Fruit fly (Drosophila melanogaster) whole organism, embryonic: Measurements from ENCODE around the gene CG18265.

Experiments
- Aef1 ChIP-seq: fragments of 200-800 bp; sonication (Bioruptor generic); IDR thresholded peaks from 3 replicates; pipeline ENCODE4 v1.3.6; 2022; ENCODE audit warnings: missing biosample characterization, missing genetic modification characterization
- Atf3 ChIP-seq: fragments of 200-800 bp; sonication (Bioruptor generic); optimal IDR thresholded peaks from 3 replicates; lab custom pipeline; 2016; ENCODE audit warnings: missing biosample characterization, missing genetic modification characterization
- CG11085 ChIP-seq: fragments of 200-800 bp; sonication (Bioruptor generic); IDR thresholded peaks from 2 replicates; pipeline ENCODE4 v1.3.6; 2022; ENCODE audit warnings: missing biosample characterization, missing genetic modification characterization
- CG11093 ChIP-seq: fragments of 200-800 bp; sonication (Bioruptor generic); IDR thresholded peaks from 3 replicates; pipeline ENCODE4 v1.3.6; 2022; ENCODE audit warnings: missing biosample characterization, missing genetic modification characterization
- CG11695 ChIP-seq: fragments of 200-800 bp; sonication (Bioruptor generic); IDR thresholded peaks from 3 replicates; pipeline ENCODE4 v1.3.6; 2022; ENCODE audit warnings: missing biosample characterization, missing genetic modification characterization
- CG12155 ChIP-seq: fragments of 200-800 bp; sonication (Bioruptor generic); optimal IDR thresholded peaks from 3 replicates; lab custom pipeline; 2016; ENCODE audit warnings: missing biosample characterization, missing genetic modification characterization
- CG14014 ChIP-seq: fragments of 200-800 bp; sonication (Bioruptor generic); IDR thresholded peaks from 2 replicates; pipeline ENCODE4 v1.3.6; 2022; ENCODE audit warnings: missing biosample characterization, missing genetic modification characterization
- CG14667 ChIP-seq: fragments of 200-800 bp; sonication (Bioruptor generic); IDR thresholded peaks from 2 replicates; pipeline ENCODE4 v1.3.6; 2022; ENCODE audit warnings: missing biosample characterization, missing genetic modification characterization
- CG15479 ChIP-seq: fragments of 200-800 bp; sonication (Bioruptor generic); optimal IDR thresholded peaks from 3 replicates; lab custom pipeline; 2019; ENCODE audit warnings: missing biosample characterization, mild to moderate bottlenecking, missing genetic modification characterization, moderate library complexity
- CG17328 ChIP-seq: fragments of 200-800 bp; sonication (Bioruptor generic); IDR thresholded peaks from 2 replicates; pipeline ENCODE4 v1.3.6; 2022; ENCODE audit warnings: missing biosample characterization, missing genetic modification characterization
- CG17829 ChIP-seq: fragments of 200-800 bp; optimal IDR thresholded peaks from 2 replicates; lab custom pipeline; 2019; ENCODE audit warnings: missing biosample characterization, mild to moderate bottlenecking, missing genetic modification characterization, moderate library complexity
- CG17912 ChIP-seq: fragments of 200-800 bp; sonication (Bioruptor generic); optimal IDR thresholded peaks from 2 replicates; lab custom pipeline; 2018; ENCODE audit warnings: missing biosample characterization, mild to moderate bottlenecking, missing genetic modification characterization
- CG2129 ChIP-seq: fragments of 200-800 bp; sonication (Bioruptor generic); IDR thresholded peaks from 2 replicates; pipeline ENCODE4 v1.3.6; 2022; ENCODE audit warnings: missing biosample characterization, missing genetic modification characterization; ENCODE audit not compliant: partially characterized antibody
- CG31365 ChIP-seq: fragments of 200-800 bp; sonication (Bioruptor generic); optimal IDR thresholded peaks from 2 replicates; lab custom pipeline; 2018; ENCODE audit warnings: missing biosample characterization, mild to moderate bottlenecking, missing genetic modification characterization
- CG3407 ChIP-seq: fragments of 200-800 bp; sonication (Bioruptor generic); optimal IDR thresholded peaks from 2 replicates; lab custom pipeline; 2018; ENCODE audit warnings: missing biosample characterization, mild to moderate bottlenecking, missing genetic modification characterization
- CG4424 ChIP-seq: fragments of 200-800 bp; sonication (Bioruptor generic); optimal IDR thresholded peaks from 3 replicates; lab custom pipeline; 2016; ENCODE audit warnings: missing biosample characterization, missing genetic modification characterization
- CG4820 ChIP-seq: fragments of 200-800 bp; sonication (Bioruptor generic); optimal IDR thresholded peaks from 3 replicates; lab custom pipeline; 2016; ENCODE audit warnings: missing biosample characterization, missing genetic modification characterization
- CG5245 ChIP-seq: fragments of 200-800 bp; sonication (Bioruptor generic); optimal IDR thresholded peaks from 3 replicates; lab custom pipeline; 2016; ENCODE audit warnings: missing biosample characterization, missing genetic modification characterization
- CG6689 ChIP-seq: fragments of 200-800 bp; sonication (Bioruptor generic); IDR thresholded peaks from 2 replicates; pipeline ENCODE4 v1.3.6; 2022; ENCODE audit warnings: missing biosample characterization, missing genetic modification characterization
- CG7372 ChIP-seq: fragments of 200-800 bp; sonication (Bioruptor generic); IDR thresholded peaks from 2 replicates; pipeline ENCODE4 v1.3.6; 2022; ENCODE audit warnings: missing biosample characterization, missing genetic modification characterization
- CG8924 ChIP-seq: fragments of 200-800 bp; optimal IDR thresholded peaks from 3 replicates; lab custom pipeline; 2019; ENCODE audit warnings: missing biosample characterization, mild to moderate bottlenecking, missing genetic modification characterization, moderate library complexity
- CG9609 ChIP-seq: fragments of 200-800 bp; sonication (Bioruptor generic); optimal IDR thresholded peaks from 3 replicates; lab custom pipeline; 2016; ENCODE audit warnings: missing biosample characterization, missing genetic modification characterization
- CG9797 ChIP-seq: fragments of 200-800 bp; sonication (Bioruptor generic); optimal IDR thresholded peaks from 3 replicates; lab custom pipeline; 2018; ENCODE audit warnings: missing biosample characterization, mild to moderate bottlenecking, missing genetic modification characterization
- Dek ChIP-seq: fragments of 200-800 bp; sonication (Bioruptor generic); optimal IDR thresholded peaks from 3 replicates; lab custom pipeline; 2019; ENCODE audit warnings: missing biosample characterization, mild to moderate bottlenecking, missing genetic modification characterization, moderate library complexity
- Dip2 ChIP-seq: fragments of 200-800 bp; sonication (Bioruptor generic); IDR thresholded peaks from 2 replicates; pipeline ENCODE4 v1.3.6; 2022; ENCODE audit warnings: missing biosample characterization, missing genetic modification characterization
- HmgZ ChIP-seq: fragments of 200-800 bp; sonication (Bioruptor generic); optimal IDR thresholded peaks from 2 replicates; lab custom pipeline; 2018; ENCODE audit warnings: missing biosample characterization, mild to moderate bottlenecking, missing genetic modification characterization
- MESR4 ChIP-seq: fragments of 200-800 bp; sonication (Bioruptor generic); optimal IDR thresholded peaks from 2 replicates; lab custom pipeline; 2018; ENCODE audit warnings: missing biosample characterization, mild to moderate bottlenecking, missing genetic modification characterization, moderate library complexity
- Ravus ChIP-seq: fragments of 200-800 bp; sonication (Bioruptor generic); IDR thresholded peaks from 2 replicates; pipeline ENCODE4 v1.3.6; 2022; ENCODE audit warnings: missing biosample characterization, missing genetic modification characterization
- Sry-β ChIP-seq: fragments of 200-800 bp; sonication (Bioruptor generic); optimal IDR thresholded peaks from 2 replicates; lab custom pipeline; 2018; ENCODE audit warnings: missing biosample characterization, mild to moderate bottlenecking, missing genetic modification characterization, moderate library complexity
- Sry-δ ChIP-seq: fragments of 200-800 bp; sonication (Bioruptor generic); optimal IDR thresholded peaks from 2 replicates; lab custom pipeline; 2016; ENCODE audit warnings: missing biosample characterization, missing genetic modification characterization
- ara ChIP-seq: fragments of 200-800 bp; sonication (Bioruptor generic); IDR thresholded peaks from 2 replicates; pipeline ENCODE4 v1.3.6; 2022; ENCODE audit warnings: missing biosample characterization, missing genetic modification characterization
- dmrt99B ChIP-seq: fragments of 200-800 bp; sonication (Bioruptor generic); optimal IDR thresholded peaks from 2 replicates; lab custom pipeline; 2018; ENCODE audit warnings: missing biosample characterization, mild to moderate bottlenecking, missing genetic modification characterization, moderate library complexity
- ems ChIP-seq: fragments of 200-800 bp; sonication (Bioruptor generic); optimal IDR thresholded peaks from 3 replicates; lab custom pipeline; 2016; ENCODE audit warnings: missing biosample characterization, missing genetic modification characterization
- eve ChIP-seq, 2 experiments: fragments of >200 bp; optimal IDR thresholded peaks; 2 replicates each; lab custom pipeline; 2017; ENCODE audit warnings: missing biosample characterization in 2 of 2, missing genetic modification characterization in 2 of 2
- ewg ChIP-seq: fragments of 200-800 bp; sonication (Bioruptor generic); optimal IDR thresholded peaks from 3 replicates; lab custom pipeline; 2017; ENCODE audit warnings: mild to moderate bottlenecking, missing biosample characterization, missing genetic modification reagents, missing genetic modification characterization
- ind ChIP-seq: fragments of 200-800 bp; sonication (Bioruptor generic); optimal IDR thresholded peaks from 3 replicates; lab custom pipeline; 2016; ENCODE audit warnings: missing biosample characterization, missing genetic modification characterization
- kay ChIP-seq: fragments of 200-800 bp; sonication (Bioruptor generic); optimal IDR thresholded peaks from 2 replicates; lab custom pipeline; 2016; ENCODE audit warnings: missing biosample characterization, missing genetic modification characterization
- lmd ChIP-seq: fragments of 200-800 bp; sonication (Bioruptor generic); IDR thresholded peaks from 2 replicates; pipeline ENCODE4 v1.3.6; 2022; ENCODE audit warnings: missing biosample characterization, missing genetic modification characterization
- maf-S ChIP-seq: fragments of 200-800 bp; sonication (Bioruptor generic); optimal IDR thresholded peaks from 2 replicates; lab custom pipeline; 2016; ENCODE audit warnings: missing biosample characterization, missing genetic modification characterization
- nmo ChIP-seq: fragments of 200-800 bp; sonication (Bioruptor generic); optimal IDR thresholded peaks from 2 replicates; lab custom pipeline; 2018; ENCODE audit warnings: missing biosample characterization, mild to moderate bottlenecking, missing genetic modification characterization, moderate library complexity
- nom ChIP-seq: fragments of 200-800 bp; sonication (Bioruptor generic); optimal IDR thresholded peaks from 2 replicates; lab custom pipeline; 2017; ENCODE audit warnings: missing biosample characterization, missing genetic modification characterization, mild to moderate bottlenecking, moderate library complexity, missing genetic modification reagents
- pb ChIP-seq: fragments of 200-800 bp; sonication (Bioruptor generic); optimal IDR thresholded peaks from 3 replicates; lab custom pipeline; 2016; ENCODE audit warnings: missing biosample characterization, missing genetic modification characterization
- pfk ChIP-seq: fragments of 200-800 bp; sonication (Bioruptor generic); optimal IDR thresholded peaks from 2 replicates; lab custom pipeline; 2018; ENCODE audit warnings: missing biosample characterization, mild to moderate bottlenecking, missing genetic modification characterization, moderate library complexity
- pnt ChIP-seq: fragments of 200-800 bp; sonication (Bioruptor generic); optimal IDR thresholded peaks from 3 replicates; lab custom pipeline; 2016; ENCODE audit warnings: missing biosample characterization, missing genetic modification characterization
- schlank ChIP-seq: fragments of 200-800 bp; sonication (Bioruptor generic); optimal IDR thresholded peaks from 2 replicates; lab custom pipeline; 2018; ENCODE audit warnings: missing biosample characterization, mild to moderate bottlenecking, missing genetic modification characterization
- scrt ChIP-seq: fragments of 200-800 bp; sonication (Bioruptor generic); optimal IDR thresholded peaks from 2 replicates; lab custom pipeline; 2018; ENCODE audit warnings: missing biosample characterization, mild to moderate bottlenecking, missing genetic modification characterization, moderate library complexity
- sim ChIP-seq: fragments of 200-800 bp; sonication (Bioruptor generic); IDR thresholded peaks from 2 replicates; pipeline ENCODE4 v1.3.6; 2022; ENCODE audit warnings: missing biosample characterization, missing genetic modification characterization
- slbo ChIP-seq: fragments of 200-800 bp; sonication (Bioruptor generic); IDR thresholded peaks from 2 replicates; pipeline ENCODE4 v1.3.6; 2022; ENCODE audit warnings: missing biosample characterization, missing genetic modification characterization
- sqz ChIP-seq: fragments of 200-800 bp; sonication (Bioruptor generic); optimal IDR thresholded peaks from 3 replicates; lab custom pipeline; 2018; ENCODE audit warnings: missing biosample characterization, mild to moderate bottlenecking, missing genetic modification characterization
- ttk ChIP-seq: fragments of 200-800 bp; sonication (Bioruptor generic); IDR thresholded peaks from 2 replicates; pipeline ENCODE4 v2.1.2; 2022; ENCODE audit warnings: missing biosample characterization, missing genetic modification characterization
- usp ChIP-seq: fragments of >200 bp; optimal IDR thresholded peaks from 2 replicates; lab custom pipeline; 2017; ENCODE audit warnings: missing biosample characterization, missing genetic modification characterization
- z ChIP-seq: fragments of 200-800 bp; sonication (Bioruptor generic); IDR thresholded peaks from 3 replicates; pipeline ENCODE4 v1.3.6; 2022; ENCODE audit warnings: missing biosample characterization, missing genetic modification characterization

Gene CG18265

dm6 chr3L:17428779-17429178, 10.4 kb upstream of the CG18265 start, which contains the start of gene Gorab (continued):
- peak; percentile 95 for TF ChIP-seq CG7372
- peak; percentile 16 for TF ChIP-seq CG9797 (GFP tag; lab: Kevin White, UChicago)
- peak; percentile 11 for TF ChIP-seq Sry-β
- peak; percentile 90 for TF ChIP-seq CG12155
- TF ChIP-seq pnt (GFP tag; lab: Kevin White, UChicago): peak; percentile 46
- peak; percentile 94 for TF ChIP-seq CG14014 (GFP tag; lab: Robert Waterston, UW)
- TF ChIP-seq ttk: peak; percentile 95
- peak; percentile 85 for TF ChIP-seq ems (GFP tag; lab: Kevin White, UChicago)
- peak; percentile 83 for TF ChIP-seq dmrt99B (tag; lab: Kevin White, UChicago)
- TF ChIP-seq pfk (GFP tag; lab: Kevin White, UChicago): no peak
- no peak for TF ChIP-seq CG31365 (tag; lab: Kevin White, UChicago)
- TF ChIP-seq maf-S: peak; percentile 27
- peak; percentile 61 for TF ChIP-seq Sry-δ (GFP tag; lab: Kevin White, UChicago)
- peak; percentile 98 for TF ChIP-seq slbo (GFP tag; lab: Robert Waterston, UW)
- no peak for TF ChIP-seq pb
- TF ChIP-seq CG6689: peak; percentile 96
- peak; percentile 32 for TF ChIP-seq scrt
- TF ChIP-seq CG11093 (GFP tag; lab: Robert Waterston, UW): peak; percentile 92
- peak; percentile 93 for TF ChIP-seq ara (GFP tag; lab: Robert Waterston, UW)
- peak; percentile 93 for TF ChIP-seq ind (GFP tag; lab: Kevin White, UChicago)
- TF ChIP-seq Ravus (GFP tag; lab: Robert Waterston, UW): peak; percentile 79
- TF ChIP-seq CG5245 (GFP tag; lab: Kevin White, UChicago): peak; percentile 74
- no peak for TF ChIP-seq nom (GFP tag; lab: Kevin White, UChicago)
- TF ChIP-seq CG4820 (GFP tag; lab: Kevin White, UChicago): peak; percentile 86
- TF ChIP-seq Dip2 (GFP tag; lab: Robert Waterston, UW): peak; percentile 63; the same call in 1 of the 2 replicates
- TF ChIP-seq kay (GFP tag; lab: Kevin White, UChicago): peak; percentile 85
- TF ChIP-seq CG11085 (GFP tag; lab: Robert Waterston, UW): peak; percentile 94
- peak; percentile 86 for TF ChIP-seq sim (GFP tag; lab: Robert Waterston, UW)
- TF ChIP-seq Dek (tag; lab: Kevin White, UChicago): peak; percentile 62
- peak; percentile 92 for TF ChIP-seq CG17829 (tag; lab: Kevin White, UChicago)
- peak; percentile 77 for TF ChIP-seq CG9609 (GFP tag; lab: Kevin White, UChicago)
- TF ChIP-seq CG14667 (GFP tag; lab: Robert Waterston, UW): peak; percentile 95
- TF ChIP-seq ewg (GFP tag; lab: Kevin White, UChicago): peak; percentile 74
- peak; percentile 97 for TF ChIP-seq Aef1 (GFP tag; lab: Robert Waterston, UW)
- TF ChIP-seq CG17912: peak; percentile 40
- TF ChIP-seq CG11695 (GFP tag; lab: Robert Waterston, UW): peak; percentile 91
- TF ChIP-seq sqz (GFP tag; lab: Kevin White, UChicago): peak; percentile 44
- peak; percentile 81 for TF ChIP-seq HmgZ (tag; lab: Kevin White, UChicago)
- TF ChIP-seq schlank (tag; lab: Kevin White, UChicago): no peak
- no peak for TF ChIP-seq usp (GFP tag; lab: Kevin White, UChicago)
- TF ChIP-seq Atf3 (GFP tag; lab: Kevin White, UChicago): peak; percentile 83
- TF ChIP-seq CG8924: peak; percentile 85
- no peak for TF ChIP-seq z (GFP tag; lab: Robert Waterston, UW)
- TF ChIP-seq lmd (GFP tag; lab: Robert Waterston, UW): peak; percentile 94
- peak; percentile 87 for TF ChIP-seq CG4424
- TF ChIP-seq CG3407 (GFP tag; lab: Kevin White, UChicago): peak; percentile 49
- no peak for TF ChIP-seq CG15479 (GFP tag; lab: Kevin White, UChicago)
- no peak for TF ChIP-seq CG2129 (GFP tag; lab: Robert Waterston, UW)
- no peak for TF ChIP-seq eve (GFP tag; optimal IDR thresholded peaks at IDR 0.05; lab: Kevin White, UChicago)
- TF ChIP-seq CG17328 (GFP tag; lab: Robert Waterston, UW): peak; percentile 96
- TF ChIP-seq MESR4 (GFP tag; lab: Kevin White, UChicago): no peak
- peak; percentile 95 for TF ChIP-seq nmo (GFP tag; lab: Kevin White, UChicago)
